Fruit fly (Drosophila melanogaster): ENCODE data around the gene CG8132.

CG8132 gene

DNA sequence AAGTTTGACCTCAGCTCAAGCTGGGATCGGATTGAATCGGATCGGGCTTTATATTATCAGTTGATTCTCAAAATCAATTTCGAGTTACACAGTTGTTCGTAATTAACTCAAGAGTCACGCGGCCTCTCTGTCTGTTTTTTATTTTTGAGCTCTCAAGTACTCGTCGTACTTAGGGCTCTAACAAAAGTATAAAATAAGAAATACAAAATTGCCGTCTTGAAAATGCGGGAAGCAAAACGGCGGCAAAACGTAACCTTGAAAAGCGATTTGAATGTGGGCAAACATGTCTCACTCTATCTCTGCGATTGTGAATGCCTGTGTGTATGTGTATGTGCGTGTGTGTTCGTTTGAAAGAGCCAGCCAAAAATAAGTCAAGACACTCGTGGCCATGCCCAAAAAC lies 36.3 kb downstream of the CG8132 start:
- TF ChIP-seq CG10209 (GFP tag; optimal IDR thresholded peaks at IDR 0.05): no peak
- no peak for TF ChIP-seq dan (GFP tag; IDR thresholded peaks at IDR 0.05)
- TF ChIP-seq CG12391 (tag; optimal IDR thresholded peaks at IDR 0.05): no peak
- TF ChIP-seq hkb (optimal IDR thresholded peaks at IDR 0.05): no peak
- 0 out of 2 replicates have a peak, but pooled peaks have one; percentile 19 for TF ChIP-seq hkb (GFP tag; IDR thresholded peaks at IDR 0.05)
- TF ChIP-seq chinmo (GFP tag; IDR thresholded peaks at IDR 0.05; ENCODE audit: partially characterized antibody): peak; percentile 76; the same call in 3 of the 4 replicates
- no peak for TF ChIP-seq CG12071 (GFP tag; optimal IDR thresholded peaks at IDR 0.05)
- TF ChIP-seq CG15514 (GFP tag; optimal IDR thresholded peaks at IDR 0.05): no peak
- TF ChIP-seq pros (GFP tag; optimal IDR thresholded peaks at IDR 0.05): no peak
- TF ChIP-seq croc (GFP tag; conservative IDR thresholded peaks at IDR 0.05): no peak
- TF ChIP-seq CG10462 (GFP tag; optimal IDR thresholded peaks at IDR 0.05): no peak
- TF ChIP-seq disco-r (GFP tag; optimal IDR thresholded peaks at IDR 0.05): no peak
- TF ChIP-seq gsb (GFP tag; IDR thresholded peaks at IDR 0.05): no peak
- TF ChIP-seq Side (GFP tag; optimal IDR thresholded peaks at IDR 0.05): no peak
- TF ChIP-seq Ets65A (GFP tag): no peak
- no peak for TF ChIP-seq BtbVII (GFP tag; optimal IDR thresholded peaks at IDR 0.05)
- no peak for TF ChIP-seq nerfin-1 (tag; optimal IDR thresholded peaks at IDR 0.05)
- no peak for TF ChIP-seq CG18599 (GFP tag; optimal IDR thresholded peaks at IDR 0.05)
- peak; percentile 48 for TF ChIP-seq sd (tag; optimal IDR thresholded peaks at IDR 0.05)
- no peak for TF ChIP-seq CG12155 (GFP tag; optimal IDR thresholded peaks at IDR 0.05)
- no peak for TF ChIP-seq D19B (GFP tag; optimal IDR thresholded peaks at IDR 0.05)
- TF ChIP-seq CG32772 (GFP tag; IDR thresholded peaks at IDR 0.05): no peak
- no peak for TF ChIP-seq CG2129 (GFP tag; IDR thresholded peaks at IDR 0.05; ENCODE audit: partially characterized antibody)
- no peak for TF ChIP-seq CG14710 (tag; optimal IDR thresholded peaks at IDR 0.05)
- TF ChIP-seq gt (GFP tag; IDR thresholded peaks at IDR 0.05): no peak
- TF ChIP-seq CG5245 (GFP tag; optimal IDR thresholded peaks at IDR 0.05): no peak
- peak in 1 of 2 experiments; percentile 24 for TF ChIP-seq Hr78 (GFP tag; optimal IDR thresholded peaks at IDR 0.05)
- TF ChIP-seq lmd (GFP tag; IDR thresholded peaks at IDR 0.05): no peak
- TF ChIP-seq CG10543 (GFP tag; optimal IDR thresholded peaks at IDR 0.05): peak; percentile 52
- no peak for TF ChIP-seq CG15011 (GFP tag; optimal IDR thresholded peaks at IDR 0.05)
- no peak for TF ChIP-seq sna (GFP tag; IDR thresholded peaks at IDR 0.05; ENCODE audit: partially characterized antibody)
- no peak for TF ChIP-seq luna (GFP tag; optimal IDR thresholded peaks at IDR 0.05)
- TF ChIP-seq Mrtf (GFP tag; IDR thresholded peaks at IDR 0.05): no peak
- TF ChIP-seq CG2875 (GFP tag; optimal IDR thresholded peaks at IDR 0.05): no peak
- no peak for TF ChIP-seq her (GFP tag; optimal IDR thresholded peaks at IDR 0.05)
- no peak for TF ChIP-seq dmrt99B (tag; optimal IDR thresholded peaks at IDR 0.05)
- no peak for TF ChIP-seq Nf-YB (GFP tag; optimal IDR thresholded peaks at IDR 0.05)
- no peak for TF ChIP-seq CG18619 (GFP tag; optimal IDR thresholded peaks at IDR 0.05)
- TF ChIP-seq CG15479 (GFP tag; optimal IDR thresholded peaks at IDR 0.05): no peak
- no peak for TF ChIP-seq Hr3 (GFP tag; optimal IDR thresholded peaks at IDR 0.05)
- no peak for TF ChIP-seq Hand (GFP tag; optimal IDR thresholded peaks at IDR 0.05)
- TF ChIP-seq cas (GFP tag; IDR thresholded peaks at IDR 0.05): no peak
- no peak for TF ChIP-seq Abd-B (GFP tag; optimal IDR thresholded peaks at IDR 0.05)
- TF ChIP-seq lab (GFP tag; optimal IDR thresholded peaks at IDR 0.05): no peak
- TF ChIP-seq CG4282 (GFP tag; optimal IDR thresholded peaks at IDR 0.05): no peak
- TF ChIP-seq CG1832 (GFP tag; optimal IDR thresholded peaks at IDR 0.05): no peak
- peak in 1 of 2 experiments; percentile 25 for TF ChIP-seq Trl (optimal IDR thresholded peaks at IDR 0.05)
- TF ChIP-seq Trl (GFP tag; optimal IDR thresholded peaks at IDR 0.05): no peak
- no peak for TF ChIP-seq slou (GFP tag; optimal IDR thresholded peaks at IDR 0.05)
- no peak for TF ChIP-seq CG6254 (GFP tag; optimal IDR thresholded peaks at IDR 0.05)
- TF ChIP-seq MBD-R2 (GFP tag; IDR thresholded peaks at IDR 0.05): no peak
